Worm (Caenorhabditis elegans) whole organism, late embryonic: ENCODE measurements around the gene T21C9.9.

Source experiments
- C08G9.2 ChIP-seq: sonication (generic microtip); optimal IDR thresholded peaks from 2 replicates; lab custom pipeline; 2016; ENCODE audit warnings: mild to moderate bottlenecking, missing genetic modification characterization, moderate library complexity, missing compliant biosample characterization
- C38D4.7 ChIP-seq: fragments of 200-800 bp; sonication (Bioruptor generic); optimal IDR thresholded peaks from 2 replicates; lab custom pipeline; 2018; ENCODE audit warnings: mild to moderate bottlenecking, missing genetic modification characterization, moderate library complexity, missing compliant biosample characterization
- F13H6.1 ChIP-seq: sonication (generic microtip); optimal IDR thresholded peaks from 2 replicates; lab custom pipeline; 2016; ENCODE audit warnings: missing genetic modification characterization, missing compliant biosample characterization
- K09A11.1 ChIP-seq: sonication (generic microtip); optimal IDR thresholded peaks from 2 replicates; lab custom pipeline; 2017; ENCODE audit warnings: antibody characterized with exemption, mild to moderate bottlenecking, missing genetic modification characterization, missing compliant biosample characterization; ENCODE audit not compliant: insufficient read depth
- T23F11.4 ChIP-seq: fragments of 200-800 bp; sonication (Bioruptor generic); optimal IDR thresholded peaks from 2 replicates; lab custom pipeline; 2018; ENCODE audit warnings: mild to moderate bottlenecking, missing genetic modification characterization, missing compliant biosample characterization
- Y22D7AL.16 ChIP-seq: sonication (generic microtip); optimal IDR thresholded peaks from 2 replicates; lab custom pipeline; 2016; ENCODE audit warnings: missing genetic modification characterization, missing compliant biosample characterization
- ahr-1 ChIP-seq: sonication (generic microtip); optimal IDR thresholded peaks from 2 replicates; lab custom pipeline; 2016; ENCODE audit warnings: missing genetic modification characterization, missing compliant biosample characterization
- ama-1 ChIP-seq: fragments of 150-350 bp; optimal IDR thresholded peaks from 2 replicates; lab custom pipeline; 2014
- ceh-14 ChIP-seq: sonication (generic microtip); optimal IDR thresholded peaks from 2 replicates; lab custom pipeline; 2016; ENCODE audit warnings: missing genotype, missing genetic modification characterization, missing compliant biosample characterization
- ceh-19 ChIP-seq: fragments of 200-800 bp; sonication (Bioruptor generic); optimal IDR thresholded peaks from 2 replicates; lab custom pipeline; 2018; ENCODE audit warnings: mild to moderate bottlenecking, missing genetic modification characterization, missing compliant biosample characterization
- ceh-2 ChIP-seq: sonication (generic microtip); optimal IDR thresholded peaks from 2 replicates; lab custom pipeline; 2016; ENCODE audit warnings: missing genotype, missing genetic modification characterization, missing compliant biosample characterization
- ceh-30 ChIP-seq: fragments of 150-350 bp; optimal IDR thresholded peaks from 2 replicates; lab custom pipeline; 2014; ENCODE audit warnings: missing biosample characterization, missing genetic modification characterization
- ceh-34 ChIP-seq: sonication (generic microtip); optimal IDR thresholded peaks from 2 replicates; lab custom pipeline; 2016; ENCODE audit warnings: mild to moderate bottlenecking, missing genetic modification characterization, missing compliant biosample characterization
- ceh-45 ChIP-seq: fragments of 200-800 bp; sonication (Bioruptor generic); IDR thresholded peaks from 2 replicates; pipeline ENCODE4 v1.3.6; 2022; ENCODE audit warnings: missing genetic modification reagents, missing genetic modification characterization, missing compliant biosample characterization
- ceh-6 ChIP-seq: fragments of 200-800 bp; sonication (Bioruptor generic); optimal IDR thresholded peaks from 2 replicates; lab custom pipeline; 2018; ENCODE audit warnings: mild to moderate bottlenecking, missing genetic modification characterization, missing compliant biosample characterization
- ceh-9 ChIP-seq: sonication (generic microtip); optimal IDR thresholded peaks from 2 replicates; lab custom pipeline; 2016; ENCODE audit warnings: mild to moderate bottlenecking, missing genetic modification characterization, inconsistent platforms, missing compliant biosample characterization
- che-1 ChIP-seq: sonication (generic microtip); optimal IDR thresholded peaks from 2 replicates; lab custom pipeline; 2016; ENCODE audit warnings: mild to moderate bottlenecking, missing genetic modification characterization, missing compliant biosample characterization
- dmd-4 ChIP-seq: sonication (generic microtip); optimal IDR thresholded peaks from 2 replicates; lab custom pipeline; 2016; ENCODE audit warnings: borderline replicate concordance, missing genetic modification characterization, missing compliant biosample characterization
- elt-4 ChIP-seq: sonication (generic microtip); optimal IDR thresholded peaks from 2 replicates; lab custom pipeline; 2016; ENCODE audit warnings: missing genetic modification characterization, missing compliant biosample characterization
- fkh-10 ChIP-seq: fragments of 150-350 bp; optimal IDR thresholded peaks from 2 replicates; lab custom pipeline; 2014; ENCODE audit warnings: missing biosample characterization, missing genetic modification reagents, missing genetic modification characterization
- gmeb-2 ChIP-seq: sonication (generic microtip); optimal IDR thresholded peaks from 2 replicates; lab custom pipeline; 2016; ENCODE audit warnings: missing genetic modification characterization, inconsistent platforms, missing compliant biosample characterization
- hlh-6 ChIP-seq: sonication (generic microtip); optimal IDR thresholded peaks from 2 replicates; lab custom pipeline; 2016; ENCODE audit warnings: missing genotype, missing genetic modification characterization, missing compliant biosample characterization
- lin-11 ChIP-seq: fragments of 200-800 bp; sonication (Bioruptor generic); optimal IDR thresholded peaks from 2 replicates; lab custom pipeline; 2018; ENCODE audit warnings: mild to moderate bottlenecking, missing genetic modification characterization, missing compliant biosample characterization
- odd-2 ChIP-seq: sonication (generic microtip); optimal IDR thresholded peaks from 2 replicates; lab custom pipeline; 2017; ENCODE audit warnings: antibody characterized with exemption, mild to moderate bottlenecking, missing genetic modification characterization, missing compliant biosample characterization
- pag-3 ChIP-seq: sonication (generic microtip); optimal IDR thresholded peaks from 2 replicates; lab custom pipeline; 2016; ENCODE audit warnings: missing compliant biosample characterization, missing genetic modification characterization, borderline replicate concordance
- pax-1 ChIP-seq: fragments of 150-350 bp; optimal IDR thresholded peaks from 2 replicates; lab custom pipeline; 2014; ENCODE audit warnings: missing biosample characterization, missing genetic modification characterization
- pha-4 ChIP-seq: fragments of 150-350 bp; optimal IDR thresholded peaks from 2 replicates; lab custom pipeline; 2018; ENCODE audit warnings: missing biosample characterization, missing genetic modification reagents, missing genetic modification characterization
- rnt-1 ChIP-seq: sonication (generic microtip); optimal IDR thresholded peaks from 2 replicates; lab custom pipeline; 2016; ENCODE audit warnings: missing genetic modification characterization, missing compliant biosample characterization
- sox-4 ChIP-seq: sonication (generic microtip); optimal IDR thresholded peaks from 2 replicates; lab custom pipeline; 2017; ENCODE audit warnings: mild to moderate bottlenecking, missing genetic modification characterization, inconsistent platforms, missing compliant biosample characterization
- unc-42 ChIP-seq: sonication (generic microtip); optimal IDR thresholded peaks from 2 replicates; lab custom pipeline; 2016; ENCODE audit warnings: missing genotype, missing genetic modification characterization, missing compliant biosample characterization
- zip-5 ChIP-seq: sonication (generic microtip); optimal IDR thresholded peaks from 2 replicates; lab custom pipeline; 2016; ENCODE audit warnings: missing genetic modification characterization, missing compliant biosample characterization

T21C9.9 gene

ce11 chrV:10548981-10549380 is 43.4 kb downstream of the T21C9.9 start, which contains the start of gene srd-34:
Gene srd-34 (minus strand): TSS chrV:10549081.
- TF ChIP-seq ceh-30 (tag; lab: Kevin White, UChicago) (no peak), ceh-19 (GFP tag; lab: Kevin White, UChicago) (no peak), elt-4 (no peak), sox-4 (tag; lab: Kevin White, UChicago) (no peak), fkh-10 (no peak), lin-11 (no peak), zip-5 (no peak), F13H6.1 (tag; lab: Kevin White, UChicago) (no peak), dmd-4 (tag; lab: Kevin White, UChicago) (no peak), C38D4.7 (GFP tag; lab: Kevin White, UChicago) (no peak), ama-1 (lab: Kevin White, UChicago) (no peak), ceh-2 (tag; lab: Kevin White, UChicago) (no peak), ahr-1 (tag; lab: Kevin White, UChicago) (no peak), che-1 (no peak), ceh-45 (no peak), ceh-34 (tag; lab: Kevin White, UChicago) (no peak), hlh-6 (tag; lab: Kevin White, UChicago) (no peak), K09A11.1 (tag; lab: Kevin White, UChicago) (no peak)
- TF ChIP-seq, all 69 proteins: peak for 0

- TF ChIP-seq hlh-6 (tag; lab: Kevin White, UChicago), result no peak
- no peak for TF ChIP-seq K09A11.1 (tag; lab: Kevin White, UChicago)
- TF ChIP-seq pax-1 (tag; lab: Kevin White, UChicago), result no peak
- no peak for TF ChIP-seq T23F11.4 (GFP tag; lab: Kevin White, UChicago)
- TF ChIP-seq C08G9.2 (tag; lab: Kevin White, UChicago), result no peak
- no peak for TF ChIP-seq ceh-6 (GFP tag; lab: Kevin White, UChicago)
- no peak for TF ChIP-seq Y22D7AL.16 (tag; lab: Kevin White, UChicago)
- TF ChIP-seq unc-42 (tag; lab: Kevin White, UChicago), result no peak
- TF ChIP-seq dmd-4 (tag; lab: Kevin White, UChicago), result no peak
- TF ChIP-seq rnt-1 (tag; lab: Kevin White, UChicago), result no peak
- TF ChIP-seq ceh-14 (tag; lab: Kevin White, UChicago), result no peak
- TF ChIP-seq pag-3 (tag; lab: Kevin White, UChicago), result no peak
- TF ChIP-seq gmeb-2, result no peak
- no peak for TF ChIP-seq ceh-9 (tag; lab: Kevin White, UChicago)
- no peak for TF ChIP-seq pha-4
- no peak for TF ChIP-seq ceh-2 (tag; lab: Kevin White, UChicago)
- no peak for TF ChIP-seq elt-4
- TF ChIP-seq odd-2, result no peak
Measured at ce11 chrV:10546749-10547148, 45.6 kb downstream of the T21C9.9 start, which contains the start of gene F25D1.5. Gene F25D1.5 (minus strand): TSS chrV:10546783.
